Fruit fly (Drosophila melanogaster): ENCODE measurements around the gene Faf2.
A peak's percentile ranks its signal among the peaks of the same experiment; 100 is the strongest.

Faf2 gene

DNA sequence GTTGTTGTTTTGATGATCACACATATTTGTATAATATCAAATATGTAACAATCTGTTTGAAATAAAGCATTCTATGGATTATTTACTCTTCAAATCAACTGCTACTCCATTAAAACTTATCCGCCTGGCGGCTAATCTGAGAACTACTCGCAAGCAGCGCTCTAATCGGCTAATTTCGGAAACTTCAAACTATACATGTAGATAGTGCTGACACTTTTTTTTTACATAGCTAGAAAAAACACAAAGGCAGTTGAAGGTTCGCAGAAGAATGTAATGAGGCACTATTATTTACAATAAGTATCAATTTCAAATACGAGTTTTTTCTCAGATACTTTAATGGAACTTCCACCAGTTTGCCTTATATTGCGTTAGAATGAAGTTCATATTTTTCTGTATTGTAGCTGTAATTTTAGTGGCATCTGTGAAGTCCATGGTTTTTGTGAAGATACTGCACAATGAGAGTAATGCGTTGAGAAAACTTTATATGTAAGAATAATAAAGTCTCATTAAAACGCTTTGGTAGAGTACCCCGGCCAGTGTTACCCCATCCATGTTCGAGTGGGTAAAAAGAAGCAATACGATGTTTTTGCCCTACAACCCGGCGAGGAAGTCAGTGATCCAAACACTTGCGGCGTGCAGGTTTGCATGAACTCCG lies 42.4 kb downstream of the Faf2 start (continued):
- TF ChIP-seq bowl (GFP tag; IDR thresholded peaks at IDR 0.05) = no peak
- TF ChIP-seq Gug (GFP tag; IDR thresholded peaks at IDR 0.05) = peak; percentile 25; the same call in 1 of the 4 replicates
- TF ChIP-seq CG1832 (GFP tag; optimal IDR thresholded peaks at IDR 0.05) = no peak
- TF ChIP-seq nerfin-1 (tag; optimal IDR thresholded peaks at IDR 0.05) = no peak
- TF ChIP-seq da (GFP tag; optimal IDR thresholded peaks at IDR 0.05) = peak; percentile 25
- no peak for TF ChIP-seq CG34376 (GFP tag; optimal IDR thresholded peaks at IDR 0.05)
- no peak for TF ChIP-seq CG1233 (GFP tag; optimal IDR thresholded peaks at IDR 0.05)
- TF ChIP-seq Med (GFP tag) = peak; percentile 92
- peak; percentile 56 for TF ChIP-seq CG5245 (GFP tag; optimal IDR thresholded peaks at IDR 0.05)
- TF ChIP-seq CG2678 (tag; optimal IDR thresholded peaks at IDR 0.05) = no peak
- TF ChIP-seq CG4730 (GFP tag; IDR thresholded peaks at IDR 0.05) = peak; percentile 55; the same call in 1 of the 2 replicates
- TF ChIP-seq lov (optimal IDR thresholded peaks at IDR 0.05) = no peak
- TF ChIP-seq lov (GFP tag; IDR thresholded peaks at IDR 0.05) = no peak
- TF ChIP-seq CG6254 (GFP tag; optimal IDR thresholded peaks at IDR 0.05) = no peak
- no peak for TF ChIP-seq lola (GFP tag; optimal IDR thresholded peaks at IDR 0.05)
- TF ChIP-seq CG17385 (GFP tag; optimal IDR thresholded peaks at IDR 0.05) = peak; percentile 4
- no peak for TF ChIP-seq ewg (GFP tag; optimal IDR thresholded peaks at IDR 0.05)
- TF ChIP-seq caup (GFP tag; optimal IDR thresholded peaks at IDR 0.05; ENCODE audit: severe bottlenecking) = no peak
- peak; percentile 13 for TF ChIP-seq CG12155 (GFP tag; optimal IDR thresholded peaks at IDR 0.05)
- no peak for TF ChIP-seq Drgx (GFP tag; IDR thresholded peaks at IDR 0.05)
- peak; percentile 77 for TF ChIP-seq sens (GFP tag)
- no peak for TF ChIP-seq danr (GFP tag; IDR thresholded peaks at IDR 0.05)
- TF ChIP-seq gce (GFP tag; IDR thresholded peaks at IDR 0.05) = no peak
- no peak for TF ChIP-seq CG7963 (GFP tag; IDR thresholded peaks at IDR 0.05; ENCODE audit: partially characterized antibody)
- TF ChIP-seq fd3F (GFP tag; optimal IDR thresholded peaks at IDR 0.05) = no peak
- no peak for TF ChIP-seq CG8281 (tag; optimal IDR thresholded peaks at IDR 0.05)
- TF ChIP-seq CG8359 (GFP tag; optimal IDR thresholded peaks at IDR 0.05; ENCODE audit: borderline replicate concordance) = no peak
- TF ChIP-seq CG31365 (tag; optimal IDR thresholded peaks at IDR 0.05) = peak; percentile 8
- peak; percentile 38 for TF ChIP-seq CG12659 (GFP tag; optimal IDR thresholded peaks at IDR 0.05)
- no peak for TF ChIP-seq gem (tag; optimal IDR thresholded peaks at IDR 0.05)
- no peak for TF ChIP-seq fru (optimal IDR thresholded peaks at IDR 0.05)
- TF ChIP-seq Kr (GFP tag; optimal IDR thresholded peaks at IDR 0.05) = no peak
- no peak for TF ChIP-seq dati (GFP tag; IDR thresholded peaks at IDR 0.05)
- TF ChIP-seq Tbp (GFP tag; optimal IDR thresholded peaks at IDR 0.05) = no peak
- TF ChIP-seq CG1647 (GFP tag; optimal IDR thresholded peaks at IDR 0.05) = no peak
- peak; percentile 82 for TF ChIP-seq NFAT (GFP tag; IDR thresholded peaks at IDR 0.05)
- no peak for TF ChIP-seq Bteb2 (GFP tag; optimal IDR thresholded peaks at IDR 0.05)
- no peak for TF ChIP-seq eve (GFP tag; optimal IDR thresholded peaks at IDR 0.05)
- no peak for TF ChIP-seq Ada2b (GFP tag; IDR thresholded peaks at IDR 0.05)
- no peak for TF ChIP-seq CG7271 (tag; optimal IDR thresholded peaks at IDR 0.05)
- peak; percentile 62 for TF ChIP-seq az2 (GFP tag; optimal IDR thresholded peaks at IDR 0.05)
- no peak for TF ChIP-seq crp (GFP tag; optimal IDR thresholded peaks at IDR 0.05)
- no peak for TF ChIP-seq gcm (GFP tag; optimal IDR thresholded peaks at IDR 0.05)
- TF ChIP-seq CG11093 (GFP tag; IDR thresholded peaks at IDR 0.05) = no peak
- no peak for TF ChIP-seq CG3726 (GFP tag; IDR thresholded peaks at IDR 0.05)
- no peak for TF ChIP-seq CG13894 (tag; optimal IDR thresholded peaks at IDR 0.05)
- TF ChIP-seq MTF-1 (GFP tag; optimal IDR thresholded peaks at IDR 0.05; ENCODE audit: borderline replicate concordance) = no peak
- peak; percentile 34; the same call in 1 of the 2 replicates for TF ChIP-seq Awh (GFP tag; IDR thresholded peaks at IDR 0.05)
- 0 out of 2 replicates have a peak, but pooled peaks have one; percentile 31 for TF ChIP-seq sna (GFP tag; IDR thresholded peaks at IDR 0.05; ENCODE audit: partially characterized antibody)
- peak; percentile 61; the same call in 2 of the 3 replicates for TF ChIP-seq dysf (GFP tag; IDR thresholded peaks at IDR 0.05)
